Worm (Caenorhabditis elegans) whole organism, early embryonic: ENCODE measurements around the gene akap-1.

Experiments
- B0310.2 ChIP-seq: sonication (generic microtip); optimal IDR thresholded peaks from 2 replicates; lab custom pipeline; 2016; ENCODE audit warnings: mild to moderate bottlenecking, missing genetic modification characterization, missing compliant biosample characterization
- F13C5.2 ChIP-seq: sonication (generic microtip); optimal IDR thresholded peaks from 2 replicates; lab custom pipeline; 2017; ENCODE audit warnings: mild to moderate bottlenecking, missing genetic modification characterization, inconsistent platforms, missing compliant biosample characterization
- aly-1 ChIP-seq: sonication (generic microtip); optimal IDR thresholded peaks from 2 replicates; lab custom pipeline; 2016; ENCODE audit warnings: missing genetic modification characterization, missing compliant biosample characterization
- ama-1 ChIP-seq: fragments of 150-350 bp; optimal IDR thresholded peaks from 2 replicates; lab custom pipeline; 2014
- ceh-13 ChIP-seq: fragments of 200-800 bp; sonication (Bioruptor generic); optimal IDR thresholded peaks from 2 replicates; lab custom pipeline; 2018; ENCODE audit warnings: mild to moderate bottlenecking, missing genetic modification characterization, missing compliant biosample characterization
- ceh-36 ChIP-seq: sonication (generic microtip); optimal IDR thresholded peaks from 2 replicates; lab custom pipeline; 2016; ENCODE audit warnings: missing genetic modification characterization, inconsistent platforms, missing compliant biosample characterization
- ets-7 ChIP-seq: sonication (generic microtip); optimal IDR thresholded peaks from 2 replicates; lab custom pipeline; 2016; ENCODE audit warnings: missing genotype, missing genetic modification characterization, missing compliant biosample characterization
- flt-1 ChIP-seq: fragments of 200-800 bp; sonication (Bioruptor generic); IDR thresholded peaks from 2 replicates; pipeline ENCODE4 v1.3.6; 2022; ENCODE audit warnings: missing genetic modification characterization, missing compliant biosample characterization
- hmbx-1 ChIP-seq: sonication (generic microtip); optimal IDR thresholded peaks from 2 replicates; lab custom pipeline; 2016; ENCODE audit warnings: mild to moderate bottlenecking, missing genetic modification characterization, missing compliant biosample characterization
- hmg-4 ChIP-seq: fragments of 200-800 bp; sonication (Bioruptor generic); optimal IDR thresholded peaks from 2 replicates; lab custom pipeline; 2018; ENCODE audit warnings: mild to moderate bottlenecking, missing genetic modification characterization, missing compliant biosample characterization
- hnd-1 ChIP-seq: sonication (generic microtip); optimal IDR thresholded peaks from 2 replicates; lab custom pipeline; 2016; ENCODE audit warnings: missing genetic modification characterization, missing compliant biosample characterization
- pes-1 ChIP-seq: fragments of 200-800 bp; sonication (Bioruptor generic); IDR thresholded peaks from 2 replicates; pipeline ENCODE4 v1.3.6; 2022; ENCODE audit warnings: missing genetic modification reagents, missing genetic modification characterization, missing compliant biosample characterization
- scrt-1 ChIP-seq: fragments of 200-800 bp; sonication (Bioruptor generic); IDR thresholded peaks from 2 replicates; pipeline ENCODE4 v1.3.6; 2022; ENCODE audit warnings: missing genetic modification characterization, missing compliant biosample characterization
- sea-1 ChIP-seq: fragments of 200-800 bp; sonication (Bioruptor generic); conservative IDR thresholded peaks from 2 replicates; pipeline ENCODE4 v1.3.6; 2022; ENCODE audit warnings: missing genetic modification characterization, missing compliant biosample characterization
- tbx-11 ChIP-seq: fragments of 200-800 bp; sonication (Bioruptor generic); IDR thresholded peaks from 2 replicates; pipeline ENCODE4 v1.3.6; 2022; ENCODE audit warnings: missing genetic modification characterization, missing compliant biosample characterization
- tbx-37 ChIP-seq: fragments of 200-800 bp; sonication (Bioruptor generic); conservative IDR thresholded peaks from 2 replicates; pipeline ENCODE4 v1.3.6; 2022; ENCODE audit warnings: missing genetic modification reagents, missing genetic modification characterization, missing compliant biosample characterization
- tra-4 ChIP-seq: sonication (generic microtip); optimal IDR thresholded peaks from 2 replicates; lab custom pipeline; 2017; ENCODE audit warnings: missing genetic modification characterization, missing compliant biosample characterization

Gene akap-1

ce11 chrIII:6317345-6317744 lies 35.8 kb upstream of the akap-1 start:
- TF ChIP-seq hmbx-1 (tag; lab: Kevin White, UChicago) (no peak), sea-1 (GFP tag; lab: Robert Waterston, UW) (no peak), F13C5.2 (tag; lab: Kevin White, UChicago) (no peak), B0310.2 (tag; lab: Kevin White, UChicago) (no peak), ceh-36 (tag; lab: Kevin White, UChicago) (no peak)

ce11 chrIII:6324139-6324538 lies 29.0 kb upstream of the akap-1 start, which contains the start of gene C56G2.5:
C56G2.5 (minus strand) TSS chrIII:6324239.
- TF ChIP-seq ama-1 (lab: Kevin White, UChicago) = no peak
- no peak for TF ChIP-seq hnd-1

ce11 chrIII:6331211-6331782 lies 21.9 kb upstream of the akap-1 start, which contains the start of gene C56G2.4:
C56G2.4 (plus strand) TSS chrIII:6331732.
- TF ChIP-seq ceh-36 (tag; lab: Kevin White, UChicago) = no peak
- TF ChIP-seq flt-1 (GFP tag; lab: Robert Waterston, UW) = no peak

DNA sequence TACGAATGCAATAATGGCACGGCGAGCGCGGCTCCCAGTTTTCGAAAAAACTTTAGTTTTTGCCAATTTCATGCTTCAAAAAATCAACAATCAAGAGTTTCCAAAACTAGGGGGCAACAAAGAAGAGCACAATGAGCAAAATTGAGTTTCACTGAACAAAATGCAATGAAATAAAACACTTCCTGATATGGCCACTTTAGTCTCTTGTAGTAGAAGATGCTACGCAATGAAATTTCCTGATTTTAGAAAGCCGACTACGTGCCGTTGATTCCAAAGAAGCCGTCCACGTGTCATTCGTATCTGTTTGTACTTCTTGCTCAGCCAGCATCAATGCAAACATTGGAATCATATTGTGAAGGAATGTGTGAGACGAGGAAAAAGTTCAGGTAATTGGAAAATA lies 18.8 kb upstream of the akap-1 start:
- no peak for TF ChIP-seq ama-1 (lab: Kevin White, UChicago)
- no peak for TF ChIP-seq tbx-11 (GFP tag; lab: Robert Waterston, UW)
- no peak for TF ChIP-seq hmg-4 (GFP tag; lab: Kevin White, UChicago)
- TF ChIP-seq sea-1 (GFP tag; lab: Robert Waterston, UW) = no peak
- no peak for TF ChIP-seq scrt-1
- TF ChIP-seq hmbx-1 (tag; lab: Kevin White, UChicago) = no peak
- TF ChIP-seq tra-4 (tag; lab: Kevin White, UChicago) = no peak
- no peak for TF ChIP-seq pes-1
- TF ChIP-seq ceh-36 (tag; lab: Kevin White, UChicago) = no peak

ce11 chrIII:6339919-6340434 lies 13.2 kb upstream of the akap-1 start, which contains the start of gene let-767:
let-767 (minus strand) TSS chrIII:6339969.
- no peak for TF ChIP-seq hnd-1

DNA sequence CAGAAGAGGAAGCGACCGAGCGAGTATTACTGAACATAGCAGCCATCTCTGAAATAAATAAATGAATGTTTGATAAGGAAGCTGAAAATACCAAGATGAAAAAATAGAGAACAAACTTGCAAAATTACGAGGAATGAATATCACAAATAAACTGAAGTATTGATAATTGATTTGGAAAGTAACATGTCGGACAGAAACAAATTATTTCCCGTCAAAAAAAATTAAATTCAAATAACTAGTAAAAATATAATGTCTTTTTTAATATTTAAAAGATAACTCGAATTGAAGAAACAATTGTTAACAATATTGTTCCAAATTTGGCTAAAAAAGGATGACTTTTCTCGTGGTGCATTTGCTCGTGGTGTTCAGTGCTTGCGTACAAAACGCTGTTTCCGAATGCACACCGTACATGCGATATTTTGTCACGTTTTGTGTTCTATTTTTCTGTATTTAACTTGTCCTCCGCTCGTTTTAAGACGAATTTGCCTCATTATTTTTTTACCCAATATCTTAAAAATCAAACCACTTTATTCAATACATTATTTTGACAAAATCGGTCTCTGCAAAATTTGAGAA lies 11.2 kb upstream of the akap-1 start, which contains the start of gene rpn-13:
TSS of gene rpn-13 (minus strand) at position 51 of the 576 bp plus-strand sequence.
- TF ChIP-seq pes-1 (no peak), scrt-1 (no peak), tbx-37 (GFP tag; lab: Robert Waterston, UW) (no peak), F13C5.2 (tag; lab: Kevin White, UChicago) (peak; percentile 71), aly-1 (tag; lab: Kevin White, UChicago) (no peak), hnd-1 (no peak)

- TF ChIP-seq ceh-36 (tag; lab: Kevin White, UChicago) = no peak
- no peak for TF ChIP-seq aly-1 (tag; lab: Kevin White, UChicago)
- no peak for TF ChIP-seq hnd-1
- TF ChIP-seq tbx-37 (GFP tag; lab: Robert Waterston, UW) = no peak
- TF ChIP-seq flt-1 (GFP tag; lab: Robert Waterston, UW) = no peak
- no peak for TF ChIP-seq ets-7 (tag; lab: Kevin White, UChicago)
- no peak for TF ChIP-seq ama-1 (lab: Kevin White, UChicago)
- no peak for TF ChIP-seq hmg-4 (GFP tag; lab: Kevin White, UChicago)
- no peak for TF ChIP-seq ceh-13 (GFP tag; lab: Kevin White, UChicago)
- no peak for TF ChIP-seq F13C5.2 (tag; lab: Kevin White, UChicago)
Measured at ce11 chrIII:6343229-6343628, 10.0 kb upstream of the akap-1 start, which contains the start of gene C56G2.9. C56G2.9 (minus strand) TSS chrIII:6343329.

DNA sequence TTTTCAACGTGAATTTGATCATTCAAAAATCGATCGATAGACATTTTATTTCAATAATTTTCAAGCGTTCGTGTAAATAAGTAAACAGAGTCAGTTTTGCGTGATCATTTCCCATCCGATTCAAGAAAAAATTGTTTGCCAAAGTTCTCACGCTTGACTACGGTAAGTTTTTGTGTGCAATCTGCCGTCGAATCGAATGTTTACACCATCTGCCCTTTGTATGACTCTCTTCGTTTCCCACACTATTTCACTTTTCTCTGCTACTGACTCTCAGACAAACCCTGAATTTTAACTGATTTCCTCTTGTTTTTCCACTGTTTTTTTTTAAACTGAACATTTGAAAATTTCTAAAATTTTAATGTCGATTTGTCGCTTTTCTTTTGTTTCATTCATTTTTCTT lies 8.4 kb upstream of the akap-1 start:
- no peak for TF ChIP-seq tbx-37 (GFP tag; lab: Robert Waterston, UW)
- TF ChIP-seq F13C5.2 (tag; lab: Kevin White, UChicago) = peak; percentile 86

DNA sequence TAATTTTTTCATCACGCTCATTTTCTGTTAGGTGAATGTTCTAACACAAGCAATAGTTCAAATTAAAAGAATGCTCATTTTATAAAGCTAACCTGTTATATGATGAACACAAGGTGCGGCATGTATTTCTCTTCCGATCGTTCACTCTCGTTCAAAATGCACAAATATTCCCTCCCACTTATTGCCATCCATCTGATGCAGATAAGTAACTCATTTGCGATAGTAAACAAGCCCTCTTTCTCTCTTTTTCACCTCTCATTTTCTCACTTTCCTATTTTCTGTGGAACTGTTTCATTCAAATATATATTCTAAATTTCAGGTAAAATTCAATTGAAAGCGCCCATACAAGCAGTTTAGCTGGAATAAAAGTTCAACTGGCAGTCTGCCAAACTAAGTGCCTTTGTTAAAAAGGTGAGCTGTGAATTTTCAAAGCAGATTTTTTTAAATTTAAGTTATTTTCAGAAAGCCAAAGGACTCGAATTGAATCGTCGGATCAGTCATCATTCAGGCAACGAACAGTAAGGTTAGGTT lies 7.2 kb upstream of the akap-1 start, which contains the start of the genes trmt-10C.2 and C56G2.22:
TSS of gene trmt-10C.2 (plus strand) at position 314 of the 531 bp plus-strand sequence.
TSS of gene C56G2.22 (plus strand) at position 481 of the 531 bp plus-strand sequence.
- TF ChIP-seq hmg-4 (GFP tag; lab: Kevin White, UChicago) (no peak), ceh-13 (GFP tag; lab: Kevin White, UChicago) (no peak), pes-1 (no peak), aly-1 (tag; lab: Kevin White, UChicago) (no peak), tbx-37 (GFP tag; lab: Robert Waterston, UW) (no peak), F13C5.2 (tag; lab: Kevin White, UChicago) (no peak)
